Fruit fly (Drosophila melanogaster): ENCODE data around the gene Or33a.

- TF ChIP-seq ovo (GFP tag; optimal IDR thresholded peaks at IDR 0.05) = no peak
- no peak for TF ChIP-seq Clk (GFP tag; optimal IDR thresholded peaks at IDR 0.05)
- no peak for TF ChIP-seq pad (GFP tag; optimal IDR thresholded peaks at IDR 0.05)
Observed at dm6 chr2L:11903335-11903734, 31.0 kb upstream of the Or33a start.

Measured in whole organism, adult.